Worm (Caenorhabditis elegans): Measurements from ENCODE around the gene F17A9.5.
A peak's percentile ranks its signal among the peaks of the same experiment; 100 is the strongest.
"Not testable (repeated sequence)": the region's sequence is repeated elsewhere in the genome, so short reads cannot be mapped to it uniquely, and the experiment has no call there.

F17A9.5 gene

DNA sequence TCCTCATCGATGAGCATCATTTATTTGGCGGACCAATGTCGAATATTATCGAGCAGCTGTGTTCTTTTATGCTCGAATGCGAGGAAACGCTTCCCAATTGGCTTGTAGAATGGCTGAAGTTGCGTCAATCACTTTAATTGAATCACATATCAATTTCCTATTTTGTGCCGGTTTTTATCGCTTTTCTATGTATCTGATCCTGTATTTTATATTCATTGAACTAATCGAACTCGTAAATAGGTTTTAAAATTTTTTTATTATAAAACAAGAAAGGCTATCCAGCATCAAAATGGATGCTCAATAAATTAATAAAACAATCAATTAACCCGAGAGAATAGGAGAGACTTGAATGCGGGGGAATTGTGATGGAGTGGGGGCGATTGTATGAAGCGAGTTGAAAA, 14.0 kb downstream of the F17A9.5 start:
- TF ChIP-seq aly-2 (tag; optimal IDR thresholded peaks at IDR 0.05), result no peak
- peak; percentile 11 for TF ChIP-seq ceh-28 (tag; optimal IDR thresholded peaks at IDR 0.05)
- no peak for TF ChIP-seq tbx-2 (tag; optimal IDR thresholded peaks at IDR 0.05)
- peak; percentile 52 for TF ChIP-seq lsy-12 (tag; optimal IDR thresholded peaks at IDR 0.05)
- no peak for TF ChIP-seq sea-2 (GFP tag; optimal IDR thresholded peaks at IDR 0.05)
- peak; percentile 44 for TF ChIP-seq nhr-77 (tag; optimal IDR thresholded peaks at IDR 0.05)
- TF ChIP-seq elt-2 (tag; optimal IDR thresholded peaks at IDR 0.05), result peak; percentile 40
- TF ChIP-seq pqm-1 (tag; optimal IDR thresholded peaks at IDR 0.05), result no peak
- peak; percentile 11 for TF ChIP-seq nhr-23 (tag; optimal IDR thresholded peaks at IDR 0.05)
- no peak for TF ChIP-seq eor-1 (tag; optimal IDR thresholded peaks at IDR 0.05)
- TF ChIP-seq ama-1 (optimal IDR thresholded peaks at IDR 0.05), result peak; percentile 96
- no peak for TF ChIP-seq elt-3 (tag; optimal IDR thresholded peaks at IDR 0.05)
- peak; percentile 22 for TF ChIP-seq nfya-1 (tag; optimal IDR thresholded peaks at IDR 0.05; ENCODE audit: insufficient read depth)
- TF ChIP-seq pha-4 (tag; optimal IDR thresholded peaks at IDR 0.05), result peak; percentile 21
- no peak for TF ChIP-seq hmg-11 (tag; optimal IDR thresholded peaks at IDR 0.05)
- peak; percentile 8 for TF ChIP-seq nhr-43 (tag; optimal IDR thresholded peaks at IDR 0.05; ENCODE audit: poor library complexity, severe bottlenecking)
- TF ChIP-seq fos-1 (tag; optimal IDR thresholded peaks at IDR 0.05), result peak; percentile 24

DNA sequence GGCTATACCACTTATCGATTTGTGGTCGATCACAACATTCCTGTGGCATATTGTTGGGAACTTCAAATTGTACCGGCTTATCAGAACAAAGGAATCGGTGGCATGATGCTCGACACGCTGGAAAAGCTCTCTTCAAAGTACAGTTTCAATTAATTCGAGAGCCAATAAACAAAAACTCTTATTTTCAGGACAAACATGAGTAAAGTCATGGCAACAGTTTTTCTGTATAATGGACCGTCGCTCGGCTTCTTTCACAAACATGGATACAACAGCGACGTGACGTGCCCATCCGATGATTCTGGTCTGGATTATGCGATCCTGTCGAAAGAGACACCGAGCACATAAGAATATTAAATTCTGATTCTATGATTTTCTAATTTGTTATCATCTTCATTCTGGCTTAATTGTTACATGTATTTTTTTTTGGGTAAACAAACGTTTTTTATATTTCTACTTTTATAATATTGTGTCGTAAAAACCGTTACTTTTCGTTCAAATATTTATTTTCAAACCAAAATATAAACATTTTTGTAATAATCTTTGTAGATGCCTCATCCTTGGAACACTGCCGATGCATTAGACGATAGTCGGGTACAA, 16.1 kb downstream of the F17A9.5 start, which contains the start of gene smut-1:
Gene smut-1, plus strand, starts transcription at position 547 of the 597 bp plus-strand sequence.
- TF ChIP-seq nhr-25 (tag; optimal IDR thresholded peaks at IDR 0.05) (no peak), jun-1 (tag; optimal IDR thresholded peaks at IDR 0.05) (no peak), ztf-11 (tag; optimal IDR thresholded peaks at IDR 0.05) (no peak), ceh-82 (tag; optimal IDR thresholded peaks at IDR 0.05) (no peak), nhr-76 (tag; optimal IDR thresholded peaks at IDR 0.05) (no peak), nfya-1 (tag; optimal IDR thresholded peaks at IDR 0.05; ENCODE audit: insufficient read depth) (no peak), fos-1 (tag; optimal IDR thresholded peaks at IDR 0.05) (no peak), nhr-237 (tag; optimal IDR thresholded peaks at IDR 0.05) (no peak)

DNA sequence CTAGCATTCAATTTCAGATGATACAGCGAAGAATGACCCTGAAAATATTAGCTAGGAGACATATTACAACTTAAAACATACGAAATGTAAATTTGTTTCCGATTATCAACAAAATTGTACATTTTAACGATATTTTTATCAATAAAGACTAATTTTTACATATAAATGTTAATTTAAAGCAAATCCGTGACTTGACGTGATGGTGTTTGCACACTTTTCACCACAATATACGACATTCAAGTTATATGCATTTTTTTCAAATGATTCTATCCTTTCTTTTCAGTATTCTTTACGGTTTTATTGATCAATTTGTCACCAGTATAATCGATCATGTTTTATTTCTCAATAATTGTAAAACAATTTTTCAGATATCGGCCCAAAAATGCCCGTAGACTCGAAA, 17.0 kb downstream of the F17A9.5 start, which contains the start of gene Y38A10A.7:
Gene Y38A10A.7, plus strand, starts transcription at position 369 of the 400 bp plus-strand sequence.
- TF ChIP-seq lsy-12 (tag; optimal IDR thresholded peaks at IDR 0.05), result no peak
- peak; percentile 31 for TF ChIP-seq nfya-1 (tag; optimal IDR thresholded peaks at IDR 0.05; ENCODE audit: insufficient read depth)
- peak; percentile 46 for TF ChIP-seq pha-4 (tag; optimal IDR thresholded peaks at IDR 0.05)
- peak; percentile 58 for TF ChIP-seq hmg-11 (tag; optimal IDR thresholded peaks at IDR 0.05)
- peak; percentile 8 for TF ChIP-seq elt-2 (tag; optimal IDR thresholded peaks at IDR 0.05)
- TF ChIP-seq fkh-2 (tag; optimal IDR thresholded peaks at IDR 0.05), result no peak
- no peak for TF ChIP-seq zag-1 (tag; optimal IDR thresholded peaks at IDR 0.05)
- peak; percentile 3 for TF ChIP-seq nhr-23 (tag; optimal IDR thresholded peaks at IDR 0.05)
- TF ChIP-seq snpc-4 (tag; optimal IDR thresholded peaks at IDR 0.05), result no peak
- TF ChIP-seq mml-1 (tag; optimal IDR thresholded peaks at IDR 0.05), result no peak
- no peak for TF ChIP-seq ceh-9 (tag; optimal IDR thresholded peaks at IDR 0.05)
- no peak for TF ChIP-seq ceh-82 (tag; optimal IDR thresholded peaks at IDR 0.05)

DNA sequence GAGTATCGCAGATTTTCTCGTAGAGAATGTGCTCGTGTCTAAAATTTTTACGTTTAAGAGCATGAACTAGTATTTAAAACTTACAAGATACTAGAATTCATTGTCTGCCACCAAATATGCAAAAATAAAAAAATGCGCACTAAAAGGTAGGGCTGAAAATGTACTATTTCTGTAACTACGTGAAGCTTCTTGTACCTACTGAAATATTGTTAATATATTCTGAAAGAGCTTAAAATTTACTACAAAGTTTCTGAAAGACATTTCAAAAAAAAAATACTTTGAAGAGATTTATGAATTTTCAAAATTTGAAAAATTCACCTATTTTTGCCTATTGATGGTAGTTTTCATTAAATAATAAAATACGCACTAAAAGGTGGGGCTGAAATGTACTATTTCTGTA, 42.8 kb downstream of the F17A9.5 start, which contains the start of gene fbxa-214:
Gene fbxa-214, minus strand, starts transcription at position 101 of the 400 bp plus-strand sequence.
- TF ChIP-seq eor-1 (tag; optimal IDR thresholded peaks at IDR 0.05); ama-1 (optimal IDR thresholded peaks at IDR 0.05); nfya-1 (tag; optimal IDR thresholded peaks at IDR 0.05; ENCODE audit: insufficient read depth): not testable (repeated sequence)

DNA sequence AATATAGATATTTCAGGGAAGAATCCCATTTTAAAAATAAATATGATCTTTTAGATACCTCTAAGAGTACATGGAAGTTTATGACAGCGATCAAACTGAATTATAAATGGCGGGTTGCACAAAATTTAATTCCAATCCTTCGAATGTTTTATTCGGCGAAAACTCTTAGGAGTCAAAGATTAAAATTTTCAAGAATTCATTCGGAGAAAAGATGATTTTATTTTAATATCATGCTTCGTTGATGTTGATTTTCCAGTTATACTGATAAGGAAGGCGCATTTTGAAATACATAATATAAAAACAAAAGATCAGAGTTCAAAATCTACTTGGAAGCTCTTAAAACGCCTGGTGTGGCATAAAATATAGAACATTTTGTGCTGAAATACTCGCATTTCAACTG, 45.7 kb downstream of the F17A9.5 start, which contains the start of gene srh-10:
Gene srh-10, minus strand, starts transcription at position 29 of the 400 bp plus-strand sequence.
- TF ChIP-seq ztf-11 (tag; optimal IDR thresholded peaks at IDR 0.05) (no peak), eor-1 (tag; optimal IDR thresholded peaks at IDR 0.05) (no peak), fkh-2 (tag; optimal IDR thresholded peaks at IDR 0.05) (no peak), fos-1 (tag; optimal IDR thresholded peaks at IDR 0.05) (no peak)

DNA sequence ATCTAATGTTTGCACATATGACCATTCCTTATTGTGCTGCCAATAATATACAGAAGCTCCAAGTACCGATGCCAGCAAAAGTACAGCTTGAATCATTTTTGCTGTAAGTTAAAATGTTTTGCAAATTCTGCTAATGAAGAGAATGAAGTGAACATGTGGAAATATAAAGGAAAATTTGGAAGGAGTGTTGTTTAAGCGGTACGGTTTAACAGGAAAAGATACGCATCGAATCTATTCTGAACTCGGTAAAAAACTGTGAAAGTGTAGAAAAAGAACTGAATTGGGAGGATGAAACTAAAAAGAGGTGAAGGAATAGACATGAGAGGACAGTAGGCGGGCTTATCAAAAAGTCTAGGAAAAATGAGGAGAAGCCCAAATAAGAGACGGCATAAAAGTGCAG, 49.5 kb downstream of the F17A9.5 start, which contains the start of gene Y38A10A.2:
Gene Y38A10A.2, minus strand, starts transcription at position 101 of the 400 bp plus-strand sequence.
- TF ChIP-seq nhr-76 (tag; optimal IDR thresholded peaks at IDR 0.05) (no peak), ZK546.5 (tag; optimal IDR thresholded peaks at IDR 0.05) (no peak), tbx-2 (tag; optimal IDR thresholded peaks at IDR 0.05) (no peak), elt-2 (tag; optimal IDR thresholded peaks at IDR 0.05) (no peak), skn-1 (tag; optimal IDR thresholded peaks at IDR 0.05) (no peak), fkh-10 (GFP tag; optimal IDR thresholded peaks at IDR 0.05) (no peak), egl-27 (tag; optimal IDR thresholded peaks at IDR 0.05) (no peak), nhr-28 (tag; optimal IDR thresholded peaks at IDR 0.05) (no peak)
